Worm (Caenorhabditis elegans) whole organism, L2 larva: ENCODE results near the gene F07C4.10.

Experiments used
- C34F6.9 ChIP-seq: fragments of 150-350 bp; optimal IDR thresholded peaks from 2 replicates; lab custom pipeline; 2014; ENCODE audit warnings: missing biosample characterization, missing genetic modification characterization
- ceh-82 ChIP-seq: fragments of 150-350 bp; optimal IDR thresholded peaks from 2 replicates; lab custom pipeline; 2014; ENCODE audit warnings: missing biosample characterization, missing genetic modification characterization
- dmd-4 ChIP-seq: sonication (generic microtip); optimal IDR thresholded peaks from 2 replicates; lab custom pipeline; 2017; ENCODE audit warnings: missing biosample characterization, missing genetic modification characterization
- elt-1 ChIP-seq: fragments of 150-350 bp; optimal IDR thresholded peaks from 2 replicates; lab custom pipeline; 2014; ENCODE audit warnings: missing biosample characterization, missing genetic modification characterization
- fos-1 ChIP-seq: fragments of 150-350 bp; optimal IDR thresholded peaks from 2 replicates; lab custom pipeline; 2014; ENCODE audit warnings: missing biosample characterization, missing genetic modification characterization
- lin-11 ChIP-seq: fragments of 150-350 bp; sonication (generic microtip); optimal IDR thresholded peaks from 2 replicates; lab custom pipeline; 2014; ENCODE audit warnings: missing biosample characterization, missing genetic modification characterization, inconsistent platforms, mixed read lengths
- mbf-1 ChIP-seq: sonication (generic microtip); optimal IDR thresholded peaks from 2 replicates; lab custom pipeline; 2017; ENCODE audit warnings: missing biosample characterization, missing genetic modification characterization
- nhr-21 ChIP-seq: fragments of 150-350 bp; optimal IDR thresholded peaks from 2 replicates; lab custom pipeline; 2014; ENCODE audit warnings: missing biosample characterization, missing genetic modification characterization
- unc-39 ChIP-seq: fragments of 150-350 bp; optimal IDR thresholded peaks from 2 replicates; lab custom pipeline; 2014; ENCODE audit warnings: missing biosample characterization, missing genetic modification characterization
- unc-62 ChIP-seq: fragments of 150-350 bp; optimal IDR thresholded peaks from 2 replicates; lab custom pipeline; 2014; ENCODE audit warnings: missing biosample characterization, missing genetic modification reagents, missing genetic modification characterization
- ztf-11 ChIP-seq: sonication (generic microtip); optimal IDR thresholded peaks from 2 replicates; lab custom pipeline; 2017; ENCODE audit warnings: missing biosample characterization, missing genetic modification characterization

DNA sequence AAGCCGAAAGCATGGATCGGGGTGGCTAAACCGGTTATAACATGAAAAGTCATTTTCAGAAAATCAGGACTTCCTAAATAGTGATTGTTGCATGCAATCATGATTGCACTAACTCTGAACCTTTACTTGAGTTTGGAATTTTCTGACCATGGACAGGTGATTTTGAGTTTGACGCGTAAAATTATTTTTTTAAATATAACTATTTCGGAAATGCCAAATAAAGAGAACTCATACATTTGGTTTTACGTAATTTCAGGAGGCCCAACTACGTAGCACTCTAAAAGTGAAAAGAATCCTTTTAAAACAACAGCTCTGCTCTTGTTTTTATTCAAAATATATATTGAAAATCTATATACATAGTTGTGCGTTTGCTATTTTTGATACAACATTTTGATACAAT is 12.1 kb upstream of the F07C4.10 start, which contains the start of gene srh-234:
- TF ChIP-seq unc-62 (GFP tag; lab: Kevin White, UChicago) (no peak), mbf-1 (tag; lab: Kevin White, UChicago) (no peak), C34F6.9 (tag; lab: Kevin White, UChicago) (no peak), unc-39 (tag; lab: Kevin White, UChicago) (no peak), elt-1 (tag; lab: Kevin White, UChicago) (no peak), dmd-4 (tag; lab: Kevin White, UChicago) (no peak), fos-1 (tag; lab: Kevin White, UChicago) (no peak), ceh-82 (tag; lab: Kevin White, UChicago) (no peak), lin-11 (tag; lab: Kevin White, UChicago) (no peak), ztf-11 (no peak), nhr-21 (tag; lab: Kevin White, UChicago) (no peak)
